Fruit fly (Drosophila melanogaster): ENCODE data around the gene Lam.

The Lam gene

dm6 chr2L:5554818-5555217 lies 12.5 kb downstream of the Lam start, which contains the start of gene GluRIIA:
Gene GluRIIA (plus strand): TSS chr2L:5555072.
- TF ChIP-seq CG32121 (GFP tag; IDR thresholded peaks at IDR 0.05) (no peak), CG4496 (GFP tag; IDR thresholded peaks at IDR 0.05) (no peak), CG9948 (tag; optimal IDR thresholded peaks at IDR 0.05) (no peak), Snoo (tag; optimal IDR thresholded peaks at IDR 0.05) (no peak), fd96Ca (GFP tag; IDR thresholded peaks at IDR 0.05) (no peak), EcR (GFP tag; optimal IDR thresholded peaks at IDR 0.05) (no peak), CG34367 (tag; optimal IDR thresholded peaks at IDR 0.05) (no peak), CG8159 (tag; optimal IDR thresholded peaks at IDR 0.05) (no peak), rn (GFP tag; IDR thresholded peaks at IDR 0.05) (no peak), gl (tag; optimal IDR thresholded peaks at IDR 0.05) (no peak), Pif1A (GFP tag; optimal IDR thresholded peaks at IDR 0.05) (no peak), D1 (tag; optimal IDR thresholded peaks at IDR 0.05) (no peak)

dm6 chr2L:5558809-5559392 lies 16.6 kb downstream of the Lam start, which contains the start of gene GluRIIB:
Gene GluRIIB (plus strand): TSS chr2L:5559342.
- TF ChIP-seq rn (GFP tag; IDR thresholded peaks at IDR 0.05): no peak
- no peak for TF ChIP-seq D1 (tag; optimal IDR thresholded peaks at IDR 0.05)
- TF ChIP-seq CG14655 (GFP tag; optimal IDR thresholded peaks at IDR 0.05): peak; percentile 20

dm6 chr2L:5567103-5567502 lies 24.8 kb downstream of the Lam start:
- peak; percentile 72; the same call in 1 of the 2 replicates for TF ChIP-seq CG32121 (GFP tag; IDR thresholded peaks at IDR 0.05)
- TF ChIP-seq CG17806 (tag; optimal IDR thresholded peaks at IDR 0.05): peak; percentile 60
- no peak for TF ChIP-seq CG10348 (GFP tag; IDR thresholded peaks at IDR 0.05)
- TF ChIP-seq fd96Ca (GFP tag; IDR thresholded peaks at IDR 0.05): peak; percentile 44; the same call in 1 of the 3 replicates
- TF ChIP-seq EcR (GFP tag; optimal IDR thresholded peaks at IDR 0.05): no peak
- TF ChIP-seq CG4496 (GFP tag; IDR thresholded peaks at IDR 0.05): peak; percentile 89
- peak; percentile 81 for TF ChIP-seq CG12605 (GFP tag; IDR thresholded peaks at IDR 0.05)
- peak; percentile 63 for TF ChIP-seq CG8301 (tag; optimal IDR thresholded peaks at IDR 0.05)
- TF ChIP-seq gl (tag; optimal IDR thresholded peaks at IDR 0.05): no peak
- TF ChIP-seq CG15710 (tag; optimal IDR thresholded peaks at IDR 0.05): peak; percentile 64
- peak; percentile 71 for TF ChIP-seq CG8159 (tag; optimal IDR thresholded peaks at IDR 0.05)
- TF ChIP-seq Snoo (tag; optimal IDR thresholded peaks at IDR 0.05): no peak
- TF ChIP-seq Pif1A (GFP tag; optimal IDR thresholded peaks at IDR 0.05): peak; percentile 20
- TF ChIP-seq CG14655 (GFP tag; optimal IDR thresholded peaks at IDR 0.05): peak; percentile 63
- peak; percentile 84 for TF ChIP-seq Ets98B (GFP tag; IDR thresholded peaks at IDR 0.05)
- TF ChIP-seq CG9948 (tag; optimal IDR thresholded peaks at IDR 0.05): peak; percentile 57
- TF ChIP-seq CG13204 (GFP tag; optimal IDR thresholded peaks at IDR 0.05): no peak
- TF ChIP-seq Pif1B (GFP tag; optimal IDR thresholded peaks at IDR 0.05): peak; percentile 0
- TF ChIP-seq D1 (tag; optimal IDR thresholded peaks at IDR 0.05): no peak
- peak; percentile 40; the same call in 1 of the 2 replicates for TF ChIP-seq rn (GFP tag; IDR thresholded peaks at IDR 0.05)
- peak; percentile 30 for TF ChIP-seq CG34367 (tag; optimal IDR thresholded peaks at IDR 0.05)

dm6 chr2L:5569503-5569902 lies 27.2 kb downstream of the Lam start:
- peak; percentile 30 for TF ChIP-seq Pif1A (GFP tag; optimal IDR thresholded peaks at IDR 0.05)
- TF ChIP-seq Pif1B (GFP tag; optimal IDR thresholded peaks at IDR 0.05): peak; percentile 26
- TF ChIP-seq fd96Ca (GFP tag; IDR thresholded peaks at IDR 0.05): peak; percentile 49; the same call in 2 of the 3 replicates
- no peak for TF ChIP-seq CG32121 (GFP tag; IDR thresholded peaks at IDR 0.05)
- TF ChIP-seq Ets98B (GFP tag; IDR thresholded peaks at IDR 0.05): peak; percentile 43; the same call in 1 of the 2 replicates
- no peak for TF ChIP-seq CG4496 (GFP tag; IDR thresholded peaks at IDR 0.05)
- no peak for TF ChIP-seq CG13204 (GFP tag; optimal IDR thresholded peaks at IDR 0.05)
- no peak for TF ChIP-seq CG9948 (tag; optimal IDR thresholded peaks at IDR 0.05)
- peak; percentile 62 for TF ChIP-seq CG8159 (tag; optimal IDR thresholded peaks at IDR 0.05)
- TF ChIP-seq CG15710 (tag; optimal IDR thresholded peaks at IDR 0.05): peak; percentile 57
- no peak for TF ChIP-seq D1 (tag; optimal IDR thresholded peaks at IDR 0.05)
- peak; percentile 48 for TF ChIP-seq CG14655 (GFP tag; optimal IDR thresholded peaks at IDR 0.05)

dm6 chr2L:5581016-5581415 lies 38.7 kb downstream of the Lam start, which contains the start of gene CG14011:
Gene CG14011 (minus strand): TSS chr2L:5581116.
- TF ChIP-seq CG14655 (GFP tag; optimal IDR thresholded peaks at IDR 0.05) (no peak), Ets98B (GFP tag; IDR thresholded peaks at IDR 0.05) (no peak), CG10348 (GFP tag; IDR thresholded peaks at IDR 0.05) (no peak), Snoo (tag; optimal IDR thresholded peaks at IDR 0.05) (no peak), CG34367 (tag; optimal IDR thresholded peaks at IDR 0.05) (no peak), CG9948 (tag; optimal IDR thresholded peaks at IDR 0.05) (no peak), CG4496 (GFP tag; IDR thresholded peaks at IDR 0.05) (no peak), Pif1A (GFP tag; optimal IDR thresholded peaks at IDR 0.05) (no peak), fd96Ca (GFP tag; IDR thresholded peaks at IDR 0.05) (no peak), CG8301 (tag; optimal IDR thresholded peaks at IDR 0.05) (no peak), CG17806 (tag; optimal IDR thresholded peaks at IDR 0.05) (no peak), CG12605 (GFP tag; IDR thresholded peaks at IDR 0.05) (no peak), CG13204 (GFP tag; optimal IDR thresholded peaks at IDR 0.05) (no peak), CG32121 (GFP tag; IDR thresholded peaks at IDR 0.05) (no peak), gl (tag; optimal IDR thresholded peaks at IDR 0.05) (no peak), D1 (tag; optimal IDR thresholded peaks at IDR 0.05) (no peak), rn (GFP tag; IDR thresholded peaks at IDR 0.05) (no peak)

- TF ChIP-seq CG34367 (tag; optimal IDR thresholded peaks at IDR 0.05) (no peak), gl (tag; optimal IDR thresholded peaks at IDR 0.05) (no peak), fd96Ca (GFP tag; IDR thresholded peaks at IDR 0.05) (no peak), CG13204 (GFP tag; optimal IDR thresholded peaks at IDR 0.05) (no peak), Snoo (tag; optimal IDR thresholded peaks at IDR 0.05) (no peak), CG9948 (tag; optimal IDR thresholded peaks at IDR 0.05) (no peak), CG12605 (GFP tag; IDR thresholded peaks at IDR 0.05) (no peak), CG8301 (tag; optimal IDR thresholded peaks at IDR 0.05) (no peak), rn (GFP tag; IDR thresholded peaks at IDR 0.05) (no peak), D1 (tag; optimal IDR thresholded peaks at IDR 0.05) (no peak), Pif1B (GFP tag; optimal IDR thresholded peaks at IDR 0.05) (no peak), EcR (GFP tag; optimal IDR thresholded peaks at IDR 0.05) (no peak), CG17806 (tag; optimal IDR thresholded peaks at IDR 0.05) (no peak), CG4496 (GFP tag; IDR thresholded peaks at IDR 0.05) (no peak), CG10348 (GFP tag; IDR thresholded peaks at IDR 0.05) (no peak)
These were observed 46.0 kb downstream of the Lam start, which contains the start of gene CG7251 for dm6 chr2L:5588314-5588713. Gene CG7251 (minus strand): TSS chr2L:5588414.

All from whole organism, pupa.